Fruit fly (Drosophila melanogaster): ENCODE measurements around the gene opm.

The opm gene

DNA sequence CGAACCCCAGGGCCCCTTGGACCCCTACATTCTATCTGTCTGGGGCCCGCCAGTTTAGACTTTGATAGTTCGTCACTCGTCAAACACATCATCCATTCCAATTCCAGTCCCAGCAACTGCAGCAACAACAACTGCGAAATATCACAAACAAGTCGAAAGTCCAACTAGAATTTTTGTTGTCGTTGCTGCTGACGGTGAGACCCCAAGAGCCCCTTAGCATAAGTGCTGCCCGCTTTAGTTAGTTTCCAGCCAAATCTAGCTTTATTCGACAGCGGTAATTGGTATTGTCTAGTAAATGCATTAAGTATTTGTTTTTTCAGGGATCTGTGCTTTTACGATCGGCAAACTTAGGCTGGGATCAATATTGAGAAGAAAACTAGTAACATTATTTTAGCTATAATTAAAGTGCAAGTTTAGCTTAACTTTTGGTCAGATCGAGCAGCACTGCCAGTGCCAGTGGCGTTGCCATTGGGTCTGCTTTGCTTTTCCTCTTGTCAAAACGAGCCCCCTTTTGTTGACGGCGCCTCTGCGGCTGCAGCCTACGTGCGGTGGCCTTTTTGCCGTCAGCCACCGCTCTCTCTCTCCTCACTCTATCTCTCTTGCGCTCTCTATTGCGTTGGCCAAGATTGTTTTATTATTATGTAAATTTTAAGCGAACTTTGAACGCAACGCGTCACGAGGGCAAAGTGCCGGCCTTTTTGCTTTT, 8.6 kb upstream of the opm start (continued):
- peak; percentile 77 for TF ChIP-seq oc (tag; optimal IDR thresholded peaks at IDR 0.05)
- no peak for TF ChIP-seq cad (GFP tag; optimal IDR thresholded peaks at IDR 0.05)
- TF ChIP-seq CG11398 (GFP tag; optimal IDR thresholded peaks at IDR 0.05) = peak; percentile 84
- peak; percentile 71 for TF ChIP-seq CG1529 (GFP tag; optimal IDR thresholded peaks at IDR 0.05)
- TF ChIP-seq ato (GFP tag; IDR thresholded peaks at IDR 0.05; ENCODE audit: partially characterized antibody) = no peak
- TF ChIP-seq otp (GFP tag; IDR thresholded peaks at IDR 0.05) = peak; percentile 84
- peak; percentile 87 for TF ChIP-seq Oli (tag; optimal IDR thresholded peaks at IDR 0.05)
- peak; percentile 54 for TF ChIP-seq CG30020 (tag; optimal IDR thresholded peaks at IDR 0.05)
- TF ChIP-seq MTF-1 (GFP tag; optimal IDR thresholded peaks at IDR 0.05; ENCODE audit: borderline replicate concordance) = peak; percentile 78
- TF ChIP-seq ems (GFP tag; optimal IDR thresholded peaks at IDR 0.05) = peak; percentile 91
- peak; percentile 86 for TF ChIP-seq nau (GFP tag; optimal IDR thresholded peaks at IDR 0.05)
- peak; percentile 80 for TF ChIP-seq Dek (tag; optimal IDR thresholded peaks at IDR 0.05)
- peak; percentile 52 for TF ChIP-seq CG3995 (GFP tag; optimal IDR thresholded peaks at IDR 0.05)
- peak; percentile 96 for TF ChIP-seq shn (GFP tag; optimal IDR thresholded peaks at IDR 0.05)
- TF ChIP-seq cwo (GFP tag; optimal IDR thresholded peaks at IDR 0.05) = peak; percentile 88
- no peak for TF ChIP-seq prd (optimal IDR thresholded peaks at IDR 0.05)
- TF ChIP-seq prd (GFP tag; IDR thresholded peaks at IDR 0.05) = peak; percentile 89
- TF ChIP-seq lbe (GFP tag; optimal IDR thresholded peaks at IDR 0.05) = peak; percentile 2
- TF ChIP-seq CG11456 (GFP tag; IDR thresholded peaks at IDR 0.05) = peak; percentile 96
- peak; percentile 86 for TF ChIP-seq CG6272 (GFP tag; IDR thresholded peaks at IDR 0.05)
- TF ChIP-seq ken (GFP tag; IDR thresholded peaks at IDR 0.05) = peak; percentile 94
- TF ChIP-seq slbo (GFP tag; IDR thresholded peaks at IDR 0.05) = peak; percentile 97
- peak; percentile 88 for TF ChIP-seq HmgZ (tag; optimal IDR thresholded peaks at IDR 0.05)
- no peak for TF ChIP-seq tna (GFP tag; IDR thresholded peaks at IDR 0.05; ENCODE audit: partially characterized antibody)
- TF ChIP-seq fd3F (GFP tag; optimal IDR thresholded peaks at IDR 0.05) = peak; percentile 80
- no peak for TF ChIP-seq nerfin-2 (GFP tag; IDR thresholded peaks at IDR 0.05; ENCODE audit: partially characterized antibody)
- TF ChIP-seq insv (GFP tag; optimal IDR thresholded peaks at IDR 0.05) = peak; percentile 17 to 64
- no peak for TF ChIP-seq Hr39 (optimal IDR thresholded peaks at IDR 0.05)
- no peak for TF ChIP-seq Dp (GFP tag; optimal IDR thresholded peaks at IDR 0.05)
- peak; percentile 84 for TF ChIP-seq CG12104 (GFP tag; optimal IDR thresholded peaks at IDR 0.05)
- no peak for TF ChIP-seq Lim3 (GFP tag; IDR thresholded peaks at IDR 0.05)
- TF ChIP-seq CG16813 (GFP tag; IDR thresholded peaks at IDR 0.05; ENCODE audit: partially characterized antibody) = no peak
- peak; percentile 94 for TF ChIP-seq pho (GFP tag; optimal IDR thresholded peaks at IDR 0.05)
- TF ChIP-seq CG10654 (GFP tag; optimal IDR thresholded peaks at IDR 0.05) = peak; percentile 84
- TF ChIP-seq ac (GFP tag; optimal IDR thresholded peaks at IDR 0.05) = no peak
- peak; percentile 57; the same call in 1 of the 2 replicates for TF ChIP-seq toy (GFP tag; IDR thresholded peaks at IDR 0.05)
- TF ChIP-seq Hr3 (GFP tag; optimal IDR thresholded peaks at IDR 0.05) = peak; percentile 90
- TF ChIP-seq Dbx (GFP tag; IDR thresholded peaks at IDR 0.05) = peak; percentile 91
- no peak for TF ChIP-seq zen2 (GFP tag; IDR thresholded peaks at IDR 0.05; ENCODE audit: partially characterized antibody)
- peak; percentile 88 for TF ChIP-seq CG12155 (GFP tag; optimal IDR thresholded peaks at IDR 0.05)
- peak; percentile 83 to 84 for TF ChIP-seq bsh (GFP tag; optimal IDR thresholded peaks at IDR 0.05)
- peak; percentile 77 for TF ChIP-seq CG7987 (GFP tag; optimal IDR thresholded peaks at IDR 0.05)
- peak; percentile 84 for TF ChIP-seq CG17361 (GFP tag; IDR thresholded peaks at IDR 0.05)
- TF ChIP-seq E2f2 (GFP tag; IDR thresholded peaks at IDR 0.05) = peak; percentile 67
- TF ChIP-seq Doc2 (GFP tag; IDR thresholded peaks at IDR 0.05) = peak; percentile 61; the same call in 1 of the 2 replicates
- TF ChIP-seq CTCF (GFP tag; optimal IDR thresholded peaks at IDR 0.05) = peak; percentile 25
- peak; percentile 80 for TF ChIP-seq phol (tag; optimal IDR thresholded peaks at IDR 0.05)
- peak; percentile 72 for TF ChIP-seq tap (tag; optimal IDR thresholded peaks at IDR 0.05)
- peak; percentile 84 for TF ChIP-seq dm (GFP tag; optimal IDR thresholded peaks at IDR 0.05)
- peak; percentile 80 for TF ChIP-seq CG11560 (tag; IDR thresholded peaks at IDR 0.05)
- peak; percentile 44 for TF ChIP-seq CG31388 (GFP tag; optimal IDR thresholded peaks at IDR 0.05)
